Fruit fly (Drosophila melanogaster) whole organism, prepupa: Measurements from ENCODE around the gene alphaKap4.

Experiments
- CG15336 ChIP-seq: fragments of 200-800 bp; sonication (Bioruptor generic); IDR thresholded peaks from 2 replicates; pipeline ENCODE4 v1.3.6; 2022; ENCODE audit warnings: missing biosample characterization, missing genetic modification characterization
- CG32006 ChIP-seq: fragments of 200-800 bp; sonication (Bioruptor generic); optimal IDR thresholded peaks from 3 replicates; lab custom pipeline; 2017; ENCODE audit warnings: missing biosample characterization, mild to moderate bottlenecking, missing genetic modification characterization

The alphaKap4 gene

dm6 chr3L:5964399-5964798 lies 46.4 kb downstream of the alphaKap4 start (continued):
- TF ChIP-seq CG15336 (0 out of 2 replicates have a peak, but pooled peaks have one; percentile 9), CG32006 (peak; percentile 13)
